Worm (Caenorhabditis elegans) whole organism, mixed stage, embryonic: ENCODE results near the gene dnbp-1.

Experiments used
- M03D4.4 ChIP-seq: sonication (generic microtip); optimal IDR thresholded peaks from 2 replicates; lab custom pipeline; 2017; ENCODE audit warnings: mild to moderate bottlenecking, missing genetic modification characterization, missing compliant biosample characterization
- blmp-1 ChIP-seq: fragments of 150-350 bp; optimal IDR thresholded peaks from 2 replicates; lab custom pipeline; 2014; ENCODE audit warnings: missing biosample characterization, missing genetic modification characterization
- ceh-39 ChIP-seq: fragments of 150-350 bp; optimal IDR thresholded peaks from 2 replicates; lab custom pipeline; 2014; ENCODE audit warnings: missing biosample characterization, missing genetic modification characterization
- ceh-43 ChIP-seq: fragments of 200-800 bp; sonication (Bioruptor generic); optimal IDR thresholded peaks from 2 replicates; lab custom pipeline; 2018; ENCODE audit warnings: mild to moderate bottlenecking, missing genetic modification characterization, moderate library complexity, missing compliant biosample characterization
- ceh-83 ChIP-seq: fragments of 200-800 bp; sonication (Bioruptor generic); optimal IDR thresholded peaks from 2 replicates; lab custom pipeline; 2018; ENCODE audit warnings: mild to moderate bottlenecking, missing genetic modification characterization, missing compliant biosample characterization
- ces-1 ChIP-seq: fragments of 150-350 bp; optimal IDR thresholded peaks from 2 replicates; lab custom pipeline; 2014; ENCODE audit warnings: missing biosample characterization, missing genetic modification reagents, missing genetic modification characterization
- cnd-1 ChIP-seq: fragments of 200-800 bp; sonication (Bioruptor generic); optimal IDR thresholded peaks from 2 replicates; lab custom pipeline; 2018; ENCODE audit warnings: mild to moderate bottlenecking, missing genetic modification characterization, missing compliant biosample characterization
- drap-1 ChIP-seq: fragments of 200-800 bp; sonication (Bioruptor generic); optimal IDR thresholded peaks from 3 replicates; lab custom pipeline; 2018; ENCODE audit warnings: mild to moderate bottlenecking, missing genetic modification characterization, missing compliant biosample characterization
- elt-1 ChIP-seq: sonication (generic microtip); optimal IDR thresholded peaks from 2 replicates; lab custom pipeline; 2017; ENCODE audit warnings: missing genetic modification characterization, mild to moderate bottlenecking, missing compliant biosample characterization, antibody characterized with exemption, moderate library complexity, borderline replicate concordance; ENCODE audit not compliant: insufficient read depth
- elt-3 ChIP-seq: fragments of 150-350 bp; optimal IDR thresholded peaks from 2 replicates; lab custom pipeline; 2014; ENCODE audit warnings: missing biosample characterization, missing genetic modification characterization
- flh-1 ChIP-seq: fragments of 200-800 bp; sonication (Bioruptor generic); optimal IDR thresholded peaks from 2 replicates; lab custom pipeline; 2018; ENCODE audit warnings: mild to moderate bottlenecking, missing genetic modification characterization, moderate library complexity, missing compliant biosample characterization
- ham-2 ChIP-seq: fragments of 200-800 bp; sonication (Bioruptor generic); optimal IDR thresholded peaks from 2 replicates; lab custom pipeline; 2018; ENCODE audit warnings: mild to moderate bottlenecking, missing genetic modification characterization, missing compliant biosample characterization
- lin-13 ChIP-seq: fragments of 150-350 bp; optimal IDR thresholded peaks from 2 replicates; lab custom pipeline; 2014; ENCODE audit warnings: missing biosample characterization, missing genetic modification characterization
- lin-32 ChIP-seq: fragments of 200-800 bp; sonication (Bioruptor generic); optimal IDR thresholded peaks from 2 replicates; lab custom pipeline; 2018; ENCODE audit warnings: mild to moderate bottlenecking, missing genetic modification characterization, missing compliant biosample characterization
- lsy-2 ChIP-seq: fragments of 150-350 bp; optimal IDR thresholded peaks from 2 replicates; lab custom pipeline; 2014; ENCODE audit warnings: missing biosample characterization, missing genetic modification characterization
- mab-5 ChIP-seq: fragments of 150-350 bp; optimal IDR thresholded peaks from 2 replicates; lab custom pipeline; 2014; ENCODE audit warnings: missing biosample characterization, missing genetic modification characterization
- mep-1 ChIP-seq: fragments of 150-350 bp; optimal IDR thresholded peaks from 2 replicates; lab custom pipeline; 2017; ENCODE audit warnings: missing biosample characterization, missing genetic modification reagents, missing genetic modification characterization, inconsistent platforms
- mls-2 ChIP-seq: sonication (generic microtip); optimal IDR thresholded peaks from 2 replicates; lab custom pipeline; 2016; ENCODE audit warnings: mild to moderate bottlenecking, missing genetic modification characterization, moderate library complexity, missing compliant biosample characterization
- nhr-12 ChIP-seq: fragments of 150-350 bp; optimal IDR thresholded peaks from 2 replicates; lab custom pipeline; 2014; ENCODE audit warnings: missing biosample characterization, missing genetic modification characterization
- nhr-2 ChIP-seq: fragments of 150-350 bp; optimal IDR thresholded peaks from 2 replicates; lab custom pipeline; 2014; ENCODE audit warnings: missing biosample characterization, missing genetic modification characterization
- nhr-237 ChIP-seq: fragments of 150-350 bp; optimal IDR thresholded peaks from 2 replicates; lab custom pipeline; 2014; ENCODE audit warnings: missing biosample characterization, missing genetic modification characterization
- nhr-28 ChIP-seq: fragments of 150-350 bp; optimal IDR thresholded peaks from 2 replicates; lab custom pipeline; 2014; ENCODE audit warnings: missing biosample characterization, missing genetic modification characterization
- nhr-76 ChIP-seq: sonication (generic microtip); optimal IDR thresholded peaks from 2 replicates; lab custom pipeline; 2017; ENCODE audit warnings: missing biosample characterization, missing genetic modification characterization
- pha-4 ChIP-seq: fragments of 150-350 bp; optimal IDR thresholded peaks from 2 replicates; lab custom pipeline; 2018; ENCODE audit warnings: missing biosample characterization, missing genetic modification reagents, missing genetic modification characterization
- sem-2 ChIP-seq: fragments of 200-800 bp; sonication (Bioruptor generic); optimal IDR thresholded peaks from 2 replicates; lab custom pipeline; 2018; ENCODE audit warnings: mild to moderate bottlenecking, missing genetic modification characterization, missing compliant biosample characterization
- snpc-4 ChIP-seq: fragments of 150-350 bp; optimal IDR thresholded peaks from 2 replicates; lab custom pipeline; 2014; ENCODE audit warnings: missing biosample characterization, missing genetic modification characterization
- sptf-1 ChIP-seq: sonication (generic microtip); optimal IDR thresholded peaks from 2 replicates; lab custom pipeline; 2017; ENCODE audit warnings: mild to moderate bottlenecking, missing genetic modification characterization, moderate library complexity, missing compliant biosample characterization
- tbx-8 ChIP-seq: fragments of 200-800 bp; sonication (Bioruptor generic); optimal IDR thresholded peaks from 2 replicates; lab custom pipeline; 2018; ENCODE audit warnings: mild to moderate bottlenecking, missing genetic modification characterization, moderate library complexity, missing compliant biosample characterization
- unc-120 ChIP-seq: sonication (generic microtip); optimal IDR thresholded peaks from 2 replicates; lab custom pipeline; 2017; ENCODE audit warnings: missing genetic modification characterization, missing compliant biosample characterization; ENCODE audit not compliant: poor library complexity, severe bottlenecking
- unc-39 ChIP-seq: fragments of 150-350 bp; optimal IDR thresholded peaks from 2 replicates; lab custom pipeline; 2014; ENCODE audit warnings: missing biosample characterization, missing genetic modification characterization
- unc-62 ChIP-seq: fragments of 150-350 bp; optimal IDR thresholded peaks from 2 replicates; lab custom pipeline; 2014; ENCODE audit warnings: missing biosample characterization, missing genetic modification reagents, missing genetic modification characterization
- zip-8 ChIP-seq: fragments of 150-350 bp; optimal IDR thresholded peaks from 2 replicates; lab custom pipeline; 2014; ENCODE audit warnings: missing biosample characterization, missing genetic modification characterization
- ztf-11 ChIP-seq: fragments of 150-350 bp; optimal IDR thresholded peaks from 2 replicates; lab custom pipeline; 2014; ENCODE audit warnings: missing biosample characterization, missing genetic modification characterization

The dnbp-1 gene

ce11 chrIV:14001782-14002181 is 22.1 kb upstream of the dnbp-1 start:
- no peak for TF ChIP-seq sptf-1 (tag; lab: Kevin White, UChicago)
- no peak for TF ChIP-seq mls-2 (tag; lab: Kevin White, UChicago)
- no peak for TF ChIP-seq pha-4
- no peak for TF ChIP-seq blmp-1 (tag; lab: Kevin White, UChicago)
- no peak for TF ChIP-seq lin-13 (tag; lab: Kevin White, UChicago)
- TF ChIP-seq ces-1 = peak; percentile 15

- TF ChIP-seq unc-39 (tag; lab: Kevin White, UChicago) (no peak), ztf-11 (no peak), unc-62 (no peak), nhr-2 (no peak), tbx-8 (GFP tag; lab: Kevin White, UChicago) (no peak), pha-4 (no peak), ceh-39 (tag; lab: Kevin White, UChicago) (no peak), sem-2 (GFP tag; lab: Kevin White, UChicago) (no peak), elt-1 (tag; lab: Kevin White, UChicago) (no peak), ceh-83 (GFP tag; lab: Kevin White, UChicago) (no peak), flh-1 (GFP tag; lab: Kevin White, UChicago) (no peak), lin-13 (tag; lab: Kevin White, UChicago) (no peak), cnd-1 (tag; lab: Kevin White, UChicago) (no peak), nhr-28 (tag; lab: Kevin White, UChicago) (no peak)
These were observed 10.2 kb upstream of the dnbp-1 start for ce11 chrIV:13989875-13990274.

- TF ChIP-seq lin-13 (tag; lab: Kevin White, UChicago) (no peak), M03D4.4 (tag; lab: Kevin White, UChicago) (no peak), elt-1 (tag; lab: Kevin White, UChicago) (no peak), nhr-2 (no peak), snpc-4 (no peak), lin-32 (GFP tag; lab: Kevin White, UChicago) (no peak), ceh-83 (GFP tag; lab: Kevin White, UChicago) (no peak), ces-1 (no peak), unc-62 (no peak), ceh-39 (tag; lab: Kevin White, UChicago) (no peak), tbx-8 (GFP tag; lab: Kevin White, UChicago) (no peak), elt-3 (no peak)
- TF ChIP-seq, all 35 proteins: peak for 0
These were observed 9.1 kb upstream of the dnbp-1 start, which contains the start of gene egl-23 for ce11 chrIV:13988781-13989180. egl-23 (plus strand) TSS chrIV:13989081.

- TF ChIP-seq ham-2 = no peak
- TF ChIP-seq nhr-237 (tag; lab: Kevin White, UChicago) = no peak
- no peak for TF ChIP-seq ceh-39 (tag; lab: Kevin White, UChicago)
- TF ChIP-seq zip-8 (tag; lab: Kevin White, UChicago) = no peak
- no peak for TF ChIP-seq ztf-11
- TF ChIP-seq nhr-2 = no peak
- no peak for TF ChIP-seq lin-13 (tag; lab: Kevin White, UChicago)
- no peak for TF ChIP-seq nhr-12 (tag; lab: Kevin White, UChicago)
- TF ChIP-seq unc-62 = no peak
- no peak for TF ChIP-seq mab-5
- TF ChIP-seq unc-120 (tag; lab: Kevin White, UChicago) = no peak
- no peak for TF ChIP-seq ceh-43 (GFP tag; lab: Kevin White, UChicago)
- TF ChIP-seq pha-4 = no peak
- no peak for TF ChIP-seq drap-1 (GFP tag; lab: Kevin White, UChicago)
- TF ChIP-seq nhr-76 (tag; lab: Kevin White, UChicago) = no peak
These were observed 6.1 kb upstream of the dnbp-1 start, which contains the start of gene tor-1 for ce11 chrIV:13985705-13986104. tor-1 (minus strand) TSS chrIV:13985805.

ce11 chrIV:13984041-13984440 is 4.4 kb upstream of the dnbp-1 start, which contains the start of gene tor-2:
tor-2 (minus strand) TSS chrIV:13984141.
- TF ChIP-seq lsy-2 (tag; lab: Kevin White, UChicago) (no peak), ceh-83 (GFP tag; lab: Kevin White, UChicago) (no peak), unc-120 (tag; lab: Kevin White, UChicago) (no peak), elt-1 (tag; lab: Kevin White, UChicago) (no peak), mep-1 (tag; lab: Kevin White, UChicago) (no peak), nhr-12 (tag; lab: Kevin White, UChicago) (no peak), tbx-8 (GFP tag; lab: Kevin White, UChicago) (no peak), sptf-1 (tag; lab: Kevin White, UChicago) (no peak), snpc-4 (no peak), drap-1 (GFP tag; lab: Kevin White, UChicago) (no peak), M03D4.4 (tag; lab: Kevin White, UChicago) (no peak), unc-39 (tag; lab: Kevin White, UChicago) (no peak), flh-1 (GFP tag; lab: Kevin White, UChicago) (no peak), lin-13 (tag; lab: Kevin White, UChicago) (no peak), ceh-39 (tag; lab: Kevin White, UChicago) (no peak), sem-2 (GFP tag; lab: Kevin White, UChicago) (no peak)
